Worm (Caenorhabditis elegans): ENCODE measurements around the gene Y73C8B.3.

The Y73C8B.3 gene

DNA sequence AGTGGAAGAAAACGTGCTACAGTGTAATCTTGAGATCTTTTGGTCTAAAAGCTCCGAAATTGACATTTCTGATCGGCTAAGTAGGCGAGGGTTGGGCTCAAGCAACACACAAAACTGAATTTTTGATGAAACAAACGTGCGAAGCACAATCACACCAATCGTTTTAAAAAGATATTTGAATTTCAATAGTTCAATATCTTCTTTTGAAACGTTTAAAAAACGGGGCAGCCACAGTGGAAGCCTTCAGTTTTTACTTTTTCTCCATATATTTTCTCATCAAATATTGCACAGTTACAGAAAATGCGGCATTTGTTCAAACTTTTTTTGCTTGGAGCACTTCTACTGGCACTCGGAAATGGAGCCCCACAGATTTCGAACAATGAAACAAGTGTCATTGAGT is 26.8 kb downstream of the Y73C8B.3 start, which contains the start of gene C36C5.4:
C36C5.4 (plus strand) TSS at position 301 of the 400 bp plus-strand sequence.
- no peak for TF ChIP-seq ZK546.5 (tag; optimal IDR thresholded peaks at IDR 0.05)
- no peak for TF ChIP-seq nhr-237 (tag; optimal IDR thresholded peaks at IDR 0.05)
- no peak for TF ChIP-seq elt-3 (tag; optimal IDR thresholded peaks at IDR 0.05)
- TF ChIP-seq unc-62 (GFP tag; optimal IDR thresholded peaks at IDR 0.05) = no peak
- TF ChIP-seq nfya-1 (tag; optimal IDR thresholded peaks at IDR 0.05; ENCODE audit: insufficient read depth) = no peak
- TF ChIP-seq nhr-76 (tag; optimal IDR thresholded peaks at IDR 0.05) = no peak
- no peak for TF ChIP-seq tbx-2 (tag; optimal IDR thresholded peaks at IDR 0.05)
- TF ChIP-seq aly-2 (tag; optimal IDR thresholded peaks at IDR 0.05) = no peak
- TF ChIP-seq mml-1 (tag; optimal IDR thresholded peaks at IDR 0.05) = no peak
- no peak for TF ChIP-seq lin-39 (tag; optimal IDR thresholded peaks at IDR 0.05)
- no peak for TF ChIP-seq elt-2 (tag; optimal IDR thresholded peaks at IDR 0.05)
- TF ChIP-seq ama-1 (optimal IDR thresholded peaks at IDR 0.05) = no peak
- TF ChIP-seq unc-39 (tag; optimal IDR thresholded peaks at IDR 0.05) = no peak
- no peak for TF ChIP-seq eor-1 (tag; optimal IDR thresholded peaks at IDR 0.05)
- TF ChIP-seq pha-4 (tag; optimal IDR thresholded peaks at IDR 0.05) = no peak
- no peak for TF ChIP-seq nhr-25 (tag; optimal IDR thresholded peaks at IDR 0.05)
- no peak for TF ChIP-seq fkh-2 (tag; optimal IDR thresholded peaks at IDR 0.05)
- TF ChIP-seq nhr-12 (tag; optimal IDR thresholded peaks at IDR 0.05) = no peak
- TF ChIP-seq skn-1 (tag; optimal IDR thresholded peaks at IDR 0.05) = no peak
- TF ChIP-seq lsy-12 (tag; optimal IDR thresholded peaks at IDR 0.05) = no peak

ce11 chrV:3165438-3165837 is 27.6 kb downstream of the Y73C8B.3 start, which contains the start of gene C36C5.14:
TSS of gene C36C5.14 (minus strand) at chrV:3165538.
- TF ChIP-seq hmg-11 (tag; optimal IDR thresholded peaks at IDR 0.05) (no peak), ztf-11 (tag; optimal IDR thresholded peaks at IDR 0.05) (no peak), nhr-11 (tag; optimal IDR thresholded peaks at IDR 0.05) (no peak), egl-5 (tag; optimal IDR thresholded peaks at IDR 0.05) (no peak), pha-4 (tag; optimal IDR thresholded peaks at IDR 0.05) (no peak), ceh-16 (tag; optimal IDR thresholded peaks at IDR 0.05) (no peak)

DNA sequence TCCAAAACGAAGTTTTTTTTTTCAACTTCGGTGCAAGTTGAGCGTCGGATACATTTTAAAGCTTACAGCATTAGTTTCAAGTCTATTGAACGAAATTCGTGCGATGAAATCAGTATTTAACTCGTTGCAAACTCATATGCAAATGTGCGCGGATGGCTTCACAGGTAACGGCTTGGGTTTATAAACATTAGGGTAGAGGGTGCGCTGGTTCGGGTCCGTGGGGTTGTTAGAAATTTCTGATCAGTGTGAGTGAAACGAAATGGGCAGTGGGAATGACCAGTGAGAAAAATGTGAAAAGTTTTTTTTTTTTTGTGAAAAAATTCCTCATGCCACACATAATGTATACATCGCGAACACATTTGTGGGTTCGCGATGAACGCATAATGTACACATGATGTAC is 29.9 kb downstream of the Y73C8B.3 start:
- TF ChIP-seq pqm-1 (tag; optimal IDR thresholded peaks at IDR 0.05) (no peak), nhr-25 (tag; optimal IDR thresholded peaks at IDR 0.05) (no peak), nhr-11 (tag; optimal IDR thresholded peaks at IDR 0.05) (no peak), nhr-23 (tag; optimal IDR thresholded peaks at IDR 0.05) (no peak), ceh-16 (tag; optimal IDR thresholded peaks at IDR 0.05) (no peak)

- no peak for TF ChIP-seq zag-1 (tag; optimal IDR thresholded peaks at IDR 0.05)
- no peak for TF ChIP-seq ZK546.5 (tag; optimal IDR thresholded peaks at IDR 0.05)
- no peak for TF ChIP-seq lin-15B (tag; optimal IDR thresholded peaks at IDR 0.05)
- TF ChIP-seq fkh-10 (GFP tag; optimal IDR thresholded peaks at IDR 0.05) = no peak
- TF ChIP-seq fos-1 (tag; optimal IDR thresholded peaks at IDR 0.05) = no peak
- TF ChIP-seq nhr-67 (tag; optimal IDR thresholded peaks at IDR 0.05) = no peak
- no peak for TF ChIP-seq lin-39 (tag; optimal IDR thresholded peaks at IDR 0.05)
- no peak for TF ChIP-seq pqm-1 (tag; optimal IDR thresholded peaks at IDR 0.05)
- TF ChIP-seq tbx-2 (tag; optimal IDR thresholded peaks at IDR 0.05) = no peak
- TF ChIP-seq ama-1 (optimal IDR thresholded peaks at IDR 0.05) = no peak
- TF ChIP-seq ceh-28 (tag; optimal IDR thresholded peaks at IDR 0.05) = no peak
- no peak for TF ChIP-seq elt-1 (tag; optimal IDR thresholded peaks at IDR 0.05)
- TF ChIP-seq lsy-12 (tag; optimal IDR thresholded peaks at IDR 0.05) = no peak
- TF ChIP-seq nhr-11 (tag; optimal IDR thresholded peaks at IDR 0.05) = no peak
- no peak for TF ChIP-seq fkh-2 (tag; optimal IDR thresholded peaks at IDR 0.05)
- TF ChIP-seq mdl-1 (tag; optimal IDR thresholded peaks at IDR 0.05) = no peak
Measured at ce11 chrV:3162299-3162698, 30.7 kb downstream of the Y73C8B.3 start.

DNA sequence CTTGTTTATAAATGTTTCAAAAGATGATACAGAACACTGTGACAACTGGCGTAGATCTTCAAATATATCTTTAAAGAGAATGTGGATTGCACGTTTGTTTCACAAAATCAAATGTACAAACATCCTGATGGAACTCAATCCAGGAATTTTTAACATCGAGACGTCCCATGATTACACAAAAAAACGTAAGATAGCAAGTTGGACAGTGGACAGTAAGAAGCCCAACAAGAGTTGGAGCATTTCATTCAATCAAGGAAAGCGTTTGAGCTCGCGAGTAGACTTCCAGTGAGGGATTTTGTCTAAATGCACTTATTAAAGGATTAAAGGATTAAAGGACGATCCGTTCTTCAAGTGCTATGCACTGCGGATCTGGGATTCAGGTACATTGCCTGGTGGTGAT is 33.8 kb downstream of the Y73C8B.3 start, which contains the start of gene C36C5.12:
C36C5.12 (minus strand) TSS at position 101 of the 400 bp plus-strand sequence.
- no peak for TF ChIP-seq ztf-11 (tag; optimal IDR thresholded peaks at IDR 0.05)
- no peak for TF ChIP-seq fkh-10 (GFP tag; optimal IDR thresholded peaks at IDR 0.05)
- no peak for TF ChIP-seq nhr-43 (tag; optimal IDR thresholded peaks at IDR 0.05; ENCODE audit: poor library complexity, severe bottlenecking)

Data from whole organism, L3 larva.